Worm (Caenorhabditis elegans): ENCODE results near the gene gst-38.

DNA sequence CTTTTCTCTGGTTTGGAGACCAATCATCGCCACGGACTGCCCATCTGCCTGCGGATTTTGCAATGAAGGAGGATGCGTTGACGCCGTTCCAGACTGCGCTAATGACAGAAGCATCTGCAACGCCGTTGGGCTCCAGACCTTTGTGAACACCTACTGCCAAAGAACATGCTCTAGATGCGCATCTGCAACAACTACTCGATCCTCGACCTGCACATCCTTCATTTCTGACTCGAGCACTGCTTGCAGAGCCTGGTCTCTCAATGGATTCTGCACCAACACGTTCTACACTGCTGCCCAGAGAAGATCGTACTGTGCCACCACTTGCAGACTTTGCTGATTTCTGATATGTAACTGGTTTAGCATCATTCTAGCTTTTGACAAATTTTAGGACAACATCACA lies 15.3 kb downstream of the gst-38 start:
- TF ChIP-seq tab-1 (GFP tag; IDR thresholded peaks at IDR 0.05) = no peak
- no peak for TF ChIP-seq klf-2 (GFP tag; conservative IDR thresholded peaks at IDR 0.05)
- TF ChIP-seq flt-1 (GFP tag; IDR thresholded peaks at IDR 0.05) = no peak
- no peak for TF ChIP-seq ref-1 (GFP tag; conservative IDR thresholded peaks at IDR 0.05)
- TF ChIP-seq cog-1 (tag; optimal IDR thresholded peaks at IDR 0.05) = no peak
- TF ChIP-seq T22C8.4 (GFP tag; IDR thresholded peaks at IDR 0.05) = no peak
- TF ChIP-seq ztf-23 (GFP tag; IDR thresholded peaks at IDR 0.05) = no peak
- no peak for TF ChIP-seq med-1 (GFP tag; optimal IDR thresholded peaks at IDR 0.05; ENCODE audit: insufficient read depth)
